Worm (Caenorhabditis elegans) whole organism, L1 larva: Measurements from ENCODE around the gene set-25.

Source experiments
- C16A3.4 ChIP-seq: fragments of 150-350 bp; optimal IDR thresholded peaks from 2 replicates; lab custom pipeline; 2014; ENCODE audit warnings: missing biosample characterization, missing genetic modification characterization
- C34B4.2 ChIP-seq: sonication (generic microtip); optimal IDR thresholded peaks from 2 replicates; lab custom pipeline; 2017; ENCODE audit warnings: mild to moderate bottlenecking, missing genetic modification characterization, missing compliant biosample characterization
- Y116A8C.19 ChIP-seq: sonication (generic microtip); optimal IDR thresholded peaks from 2 replicates; lab custom pipeline; 2016; ENCODE audit warnings: missing compliant biosample characterization, missing genetic modification characterization, borderline replicate concordance
- alr-1 ChIP-seq: fragments of 200-800 bp; sonication (Bioruptor generic); optimal IDR thresholded peaks from 2 replicates; lab custom pipeline; 2018; ENCODE audit warnings: borderline replicate concordance, mild to moderate bottlenecking, missing genetic modification characterization, missing compliant biosample characterization
- aly-2 ChIP-seq: fragments of 150-350 bp; optimal IDR thresholded peaks from 2 replicates; lab custom pipeline; 2014; ENCODE audit warnings: missing biosample characterization, missing genetic modification characterization
- ama-1 ChIP-seq: fragments of 150-350 bp; optimal IDR thresholded peaks from 2 replicates; lab custom pipeline; 2014
- blmp-1 ChIP-seq: fragments of 150-350 bp; optimal IDR thresholded peaks from 2 replicates; lab custom pipeline; 2014; ENCODE audit warnings: missing biosample characterization, missing genetic modification characterization
- ceh-63 ChIP-seq: fragments of 200-800 bp; sonication (Bioruptor generic); optimal IDR thresholded peaks from 2 replicates; lab custom pipeline; 2018; ENCODE audit warnings: mild to moderate bottlenecking, missing genetic modification characterization, missing compliant biosample characterization
- ceh-88 ChIP-seq: fragments of 200-800 bp; sonication (Bioruptor generic); IDR thresholded peaks from 2 replicates; pipeline ENCODE4 v1.3.6; 2022; ENCODE audit warnings: missing genetic modification characterization, missing compliant biosample characterization
- ceh-90 ChIP-seq: sonication (generic microtip); optimal IDR thresholded peaks from 2 replicates; lab custom pipeline; 2016; ENCODE audit warnings: missing genetic modification characterization, missing compliant biosample characterization
- ces-1 ChIP-seq: fragments of 150-350 bp; optimal IDR thresholded peaks from 2 replicates; lab custom pipeline; 2014; ENCODE audit warnings: missing biosample characterization, missing genetic modification reagents, missing genetic modification characterization
- dpl-1 ChIP-seq, 3 experiments: fragments of 150-350 bp in 2 of 3; sonication (generic microtip) in 1 of 3; optimal IDR thresholded peaks; 2 replicates each; lab custom pipeline; 2014 to 2017; ENCODE audit warnings: missing biosample characterization in 3 of 3, missing genetic modification characterization in 3 of 3, missing genetic modification reagents in 3 of 3
- efl-1 ChIP-seq, 4 experiments: fragments of 150-350 bp; optimal IDR thresholded peaks in 3 of 4; peaks in 1 of 4; 1 replicate in 1 of 4; 2 replicates in 3 of 4; lab custom pipeline; 2014; ENCODE audit warnings: missing biosample characterization in 2 of 4, missing genetic modification characterization in 2 of 4, missing genetic modification reagents in 2 of 4
- egl-13 ChIP-seq: sonication (generic microtip); optimal IDR thresholded peaks from 2 replicates; lab custom pipeline; 2016; ENCODE audit warnings: missing genotype, missing genetic modification reagents, missing genetic modification characterization, missing compliant biosample characterization
- fkh-8 ChIP-seq: sonication (generic microtip); optimal IDR thresholded peaks from 2 replicates; lab custom pipeline; 2016; ENCODE audit warnings: mild to moderate bottlenecking, missing genetic modification characterization, missing compliant biosample characterization
- fos-1 ChIP-seq: fragments of 150-350 bp; optimal IDR thresholded peaks from 2 replicates; lab custom pipeline; 2014; ENCODE audit warnings: missing biosample characterization, missing genetic modification characterization
- hlh-17 ChIP-seq: fragments of 200-800 bp; sonication (Bioruptor generic); optimal IDR thresholded peaks from 2 replicates; lab custom pipeline; 2018; ENCODE audit warnings: missing genetic modification characterization, mild to moderate bottlenecking, missing compliant biosample characterization, moderate library complexity, borderline replicate concordance
- irx-1 ChIP-seq: sonication (generic microtip); optimal IDR thresholded peaks from 2 replicates; lab custom pipeline; 2016; ENCODE audit warnings: missing genetic modification characterization, missing compliant biosample characterization
- isw-1 ChIP-seq: fragments of 200-800 bp; sonication (Bioruptor generic); IDR thresholded peaks from 2 replicates; pipeline ENCODE4 v1.3.6; 2022; ENCODE audit warnings: missing genetic modification characterization, missing compliant biosample characterization
- jun-1 ChIP-seq: fragments of 150-350 bp; optimal IDR thresholded peaks from 2 replicates; lab custom pipeline; 2014; ENCODE audit warnings: missing biosample characterization, missing genetic modification reagents, missing genetic modification characterization
- lin-13 ChIP-seq: fragments of 150-350 bp; optimal IDR thresholded peaks from 2 replicates; lab custom pipeline; 2014; ENCODE audit warnings: missing biosample characterization, missing genetic modification reagents, missing genetic modification characterization
- lin-15B ChIP-seq: fragments of 150-350 bp; sonication (generic microtip); optimal IDR thresholded peaks from 3 replicates; lab custom pipeline; 2014; ENCODE audit warnings: missing biosample characterization, missing genetic modification characterization
- lin-35 ChIP-seq, 2 experiments: fragments of 150-350 bp; optimal IDR thresholded peaks; 2 replicates each; lab custom pipeline; 2014; ENCODE audit warnings: missing biosample characterization in 2 of 2, missing genetic modification characterization in 2 of 2, missing genetic modification reagents in 2 of 2
- lsy-2 ChIP-seq, 2 experiments: fragments of 150-350 bp; optimal IDR thresholded peaks; 2 replicates each; lab custom pipeline; 2014; ENCODE audit warnings: missing biosample characterization in 2 of 2, missing genetic modification characterization in 2 of 2
- mab-9 ChIP-seq: fragments of 200-800 bp; sonication (Bioruptor generic); IDR thresholded peaks from 2 replicates; pipeline ENCODE4 v1.3.6; 2022; ENCODE audit warnings: missing genetic modification reagents, missing genetic modification characterization, missing compliant biosample characterization
- mdl-1 ChIP-seq, 2 experiments: fragments of 150-350 bp; optimal IDR thresholded peaks; 2 replicates each; lab custom pipeline; 2014 to 2017; ENCODE audit warnings: missing biosample characterization in 2 of 2, missing genetic modification characterization in 2 of 2, inconsistent platforms in 1 of 2
- nhr-12 ChIP-seq: sonication (generic microtip); optimal IDR thresholded peaks from 2 replicates; lab custom pipeline; 2017; ENCODE audit warnings: missing biosample characterization, missing genetic modification characterization
- nhr-237 ChIP-seq: fragments of 150-350 bp; optimal IDR thresholded peaks from 2 replicates; lab custom pipeline; 2014; ENCODE audit warnings: missing biosample characterization, missing genetic modification characterization
- nhr-28 ChIP-seq: fragments of 150-350 bp; optimal IDR thresholded peaks from 2 replicates; lab custom pipeline; 2014; ENCODE audit warnings: missing biosample characterization, missing genetic modification characterization
- nhr-47 ChIP-seq: sonication (generic microtip); optimal IDR thresholded peaks from 2 replicates; lab custom pipeline; 2016; ENCODE audit warnings: mild to moderate bottlenecking, missing genetic modification characterization, moderate library complexity, missing compliant biosample characterization
- nhr-71 ChIP-seq: sonication (generic microtip); optimal IDR thresholded peaks from 2 replicates; lab custom pipeline; 2016; ENCODE audit warnings: mild to moderate bottlenecking, missing genetic modification characterization, moderate library complexity, missing compliant biosample characterization
- nhr-77 ChIP-seq: fragments of 150-350 bp; optimal IDR thresholded peaks from 2 replicates; lab custom pipeline; 2014; ENCODE audit warnings: missing biosample characterization, missing genetic modification characterization
- pax-3 ChIP-seq: fragments of 200-800 bp; sonication (Bioruptor generic); optimal IDR thresholded peaks from 2 replicates; lab custom pipeline; 2018; ENCODE audit warnings: mild to moderate bottlenecking, missing genetic modification characterization, moderate library complexity, missing compliant biosample characterization
- snu-23 ChIP-seq: sonication (generic microtip); optimal IDR thresholded peaks from 2 replicates; lab custom pipeline; 2016; ENCODE audit warnings: missing genetic modification characterization, missing compliant biosample characterization
- sptf-1 ChIP-seq: fragments of 150-350 bp; optimal IDR thresholded peaks from 2 replicates; lab custom pipeline; 2014; ENCODE audit warnings: missing biosample characterization, missing genetic modification characterization
- swsn-7 ChIP-seq: sonication (generic microtip); optimal IDR thresholded peaks from 2 replicates; lab custom pipeline; 2016; ENCODE audit warnings: missing genetic modification characterization, missing compliant biosample characterization
- unc-130 ChIP-seq: fragments of 150-350 bp; optimal IDR thresholded peaks from 2 replicates; lab custom pipeline; 2017; ENCODE audit warnings: missing biosample characterization, missing genetic modification characterization, inconsistent platforms
- unc-30 ChIP-seq: sonication (generic microtip); optimal IDR thresholded peaks from 2 replicates; lab custom pipeline; 2017; ENCODE audit warnings: missing biosample characterization, missing genetic modification characterization
- unc-62 ChIP-seq: fragments of 150-350 bp; optimal IDR thresholded peaks from 2 replicates; lab custom pipeline; 2014; ENCODE audit warnings: missing biosample characterization, missing genetic modification reagents, missing genetic modification characterization
- unc-86 ChIP-seq: sonication (generic microtip); optimal IDR thresholded peaks from 2 replicates; lab custom pipeline; 2016; ENCODE audit warnings: missing genetic modification characterization, missing compliant biosample characterization
- unc-98 ChIP-seq: fragments of 200-800 bp; sonication (Bioruptor generic); IDR thresholded peaks from 2 replicates; pipeline ENCODE4 v1.3.6; 2022; ENCODE audit warnings: missing genetic modification characterization, missing compliant biosample characterization
- xbp-1 ChIP-seq: sonication (generic microtip); optimal IDR thresholded peaks from 2 replicates; lab custom pipeline; 2016; ENCODE audit warnings: missing genetic modification characterization, missing compliant biosample characterization
- zag-1 ChIP-seq: fragments of 150-350 bp; optimal IDR thresholded peaks from 2 replicates; lab custom pipeline; 2014; ENCODE audit warnings: missing biosample characterization, missing genetic modification characterization
- zip-4 ChIP-seq: fragments of 200-800 bp; sonication (Bioruptor generic); optimal IDR thresholded peaks from 2 replicates; lab custom pipeline; 2018; ENCODE audit warnings: mild to moderate bottlenecking, missing genetic modification characterization, moderate library complexity, missing compliant biosample characterization
- ztf-4 ChIP-seq: fragments of 150-350 bp; optimal IDR thresholded peaks from 2 replicates; lab custom pipeline; 2014; ENCODE audit warnings: missing biosample characterization, missing genetic modification characterization

Gene set-25

DNA sequence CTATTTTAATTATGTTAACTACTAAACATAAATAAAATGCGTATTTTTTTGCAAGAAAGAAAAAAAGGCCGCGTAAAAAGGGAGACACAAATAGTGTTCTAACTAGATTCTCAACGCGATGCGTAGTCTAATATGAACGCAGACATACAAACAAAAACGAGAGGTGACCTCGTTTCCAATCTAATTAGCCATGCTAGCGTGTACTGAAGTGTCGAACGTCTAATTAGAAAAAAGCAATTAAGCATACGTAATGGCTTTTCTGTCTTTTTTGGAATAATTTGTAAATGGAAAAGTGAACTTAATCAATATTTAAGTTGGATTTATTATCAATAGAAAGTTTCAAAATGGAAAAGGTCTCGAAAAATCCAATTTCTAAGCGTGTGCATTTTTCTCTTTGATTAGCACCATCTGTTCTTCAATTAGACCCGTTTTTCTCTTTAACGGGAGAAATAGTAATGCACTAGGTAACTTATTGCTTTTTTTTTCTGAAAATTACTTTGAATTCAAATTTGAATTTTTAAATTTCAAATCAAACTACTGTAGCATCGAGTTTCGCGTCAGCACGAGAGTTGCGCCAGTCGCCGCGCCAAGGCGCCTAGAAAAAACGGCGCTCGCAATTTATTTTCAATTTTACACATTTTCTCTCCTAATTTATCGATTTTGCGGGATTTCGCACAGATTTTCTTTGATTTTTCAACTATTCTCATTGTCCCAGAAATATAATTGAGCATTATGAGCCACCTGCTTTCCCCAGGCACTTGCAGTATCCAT lies 47.8 kb upstream of the set-25 start (continued):
- TF ChIP-seq ces-1 (GFP tag; lab: Kevin White, UChicago) (no peak), xbp-1 (tag; lab: Kevin White, UChicago) (no peak), Y116A8C.19 (tag; lab: Kevin White, UChicago) (no peak), isw-1 (GFP tag; lab: Robert Waterston, UW) (no peak), unc-130 (tag; lab: Kevin White, UChicago) (no peak), unc-62 (GFP tag; lab: Kevin White, UChicago) (no peak), lin-13 (GFP tag; lab: Kevin White, UChicago) (peak; percentile 34), ceh-63 (GFP tag; lab: Kevin White, UChicago) (no peak), swsn-7 (tag; lab: Kevin White, UChicago) (no peak), aly-2 (tag; lab: Kevin White, UChicago) (no peak), mdl-1 (tag; optimal IDR thresholded peaks at IDR 0.05; lab: Kevin White, UChicago) (no peak), alr-1 (tag; lab: Kevin White, UChicago) (no peak), pax-3 (tag; lab: Kevin White, UChicago) (no peak), fkh-8 (no peak), nhr-71 (tag; lab: Kevin White, UChicago) (peak; percentile 56), unc-98 (GFP tag; lab: Robert Waterston, UW) (no peak), snu-23 (GFP tag; lab: Kevin White, UChicago) (peak; percentile 44), nhr-77 (tag; lab: Kevin White, UChicago) (no peak), egl-13 (tag; lab: Kevin White, UChicago) (no peak), sptf-1 (tag; lab: Kevin White, UChicago) (no peak), zip-4 (no peak), irx-1 (tag; lab: Kevin White, UChicago) (no peak), nhr-28 (tag; lab: Kevin White, UChicago) (no peak), lsy-2 (tag; optimal IDR thresholded peaks at IDR 0.05; lab: Kevin White, UChicago) (peak; percentile 55 to 80), blmp-1 (peak; percentile 17), nhr-237 (tag; lab: Kevin White, UChicago) (no peak), C16A3.4 (tag; lab: Kevin White, UChicago) (no peak), lin-15B (tag; lab: Kevin White, UChicago) (peak; percentile 20), mab-9 (no peak), lin-35 (GFP tag; optimal IDR thresholded peaks at IDR 0.05; lab: Kevin White, UChicago) (peak; percentile 65 to 83), ztf-4 (no peak), unc-30 (tag; lab: Kevin White, UChicago) (no peak), nhr-47 (tag; lab: Kevin White, UChicago) (peak; percentile 35), jun-1 (tag; lab: Kevin White, UChicago) (no peak), ceh-88 (GFP tag; lab: Robert Waterston, UW) (no peak), nhr-12 (tag; lab: Kevin White, UChicago) (no peak), efl-1 (optimal IDR thresholded peaks at IDR 0.05; lab: Kevin White, UChicago) (peak; percentile 18 to 70), efl-1 (GFP tag; optimal IDR thresholded peaks at IDR 0.05 in 1 of 2; lab: Kevin White, UChicago) (peak; percentile 77 to 98), ama-1 (lab: Kevin White, UChicago) (no peak), hlh-17 (GFP tag; lab: Kevin White, UChicago) (no peak), dpl-1 (GFP tag; optimal IDR thresholded peaks at IDR 0.05; lab: Kevin White, UChicago) (peak; percentile 53 to 82 (median 78)), zag-1 (no peak)
- TF ChIP-seq, all 84 proteins: peak for 15

DNA sequence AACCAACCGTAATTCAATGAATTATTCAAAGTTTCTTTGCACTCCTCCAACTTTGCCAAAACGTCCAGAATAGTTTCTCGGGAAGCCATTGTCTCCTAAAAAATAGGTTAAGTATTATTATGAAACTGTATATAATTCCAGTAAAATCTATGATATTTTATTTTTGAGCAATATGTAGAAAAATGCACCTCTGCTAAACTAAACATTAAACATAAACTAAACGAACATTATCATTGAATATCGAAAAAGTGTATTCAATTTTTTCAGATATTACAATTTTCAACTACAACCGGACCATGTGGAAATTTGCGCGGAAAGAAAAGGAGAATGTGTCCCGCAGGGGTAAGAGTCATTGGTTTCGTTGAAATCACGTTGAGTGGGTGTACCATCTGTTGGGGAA lies 46.8 kb upstream of the set-25 start, which contains the start of gene F53A2.3:
Gene F53A2.3 (minus strand): TSS at position 101 of the 400 bp plus-strand sequence.
- no peak for TF ChIP-seq unc-98 (GFP tag; lab: Robert Waterston, UW)
- no peak for TF ChIP-seq nhr-12 (tag; lab: Kevin White, UChicago)
- TF ChIP-seq unc-86 = no peak
- no peak for TF ChIP-seq unc-62 (GFP tag; lab: Kevin White, UChicago)
- TF ChIP-seq nhr-71 (tag; lab: Kevin White, UChicago) = no peak
- TF ChIP-seq ceh-90 = no peak
- TF ChIP-seq C34B4.2 (tag; lab: Kevin White, UChicago) = no peak
- no peak for TF ChIP-seq fos-1 (tag; lab: Kevin White, UChicago)
- TF ChIP-seq, all 84 proteins: peak for 0
